Worm (Caenorhabditis elegans): Measurements from ENCODE around the gene lips-6.

ce11 chrIV:12018920-12019319, 3.4 kb upstream of the lips-6 start:
- TF ChIP-seq sea-1 (GFP tag; conservative IDR thresholded peaks at IDR 0.05) (no peak), tra-4 (tag; optimal IDR thresholded peaks at IDR 0.05) (no peak), ets-7 (tag; optimal IDR thresholded peaks at IDR 0.05) (no peak), ama-1 (optimal IDR thresholded peaks at IDR 0.05) (no peak), flt-1 (GFP tag; IDR thresholded peaks at IDR 0.05) (no peak)
